Fruit fly (Drosophila melanogaster): Measurements from ENCODE around the gene RpS19b.

DNA sequence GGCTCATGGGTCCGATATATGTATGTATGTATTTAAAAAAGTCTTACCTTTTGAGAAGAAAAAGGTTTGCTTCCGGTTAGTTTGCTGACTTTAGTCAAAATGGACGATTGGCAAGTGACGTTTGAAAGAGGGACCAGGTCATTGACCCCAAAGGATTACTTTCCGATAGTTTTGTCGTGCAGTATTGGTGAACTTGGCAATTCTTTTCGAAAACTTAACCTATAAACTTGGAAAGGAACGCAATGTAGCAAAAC lies at the start of gene RpS19b:
- TF ChIP-seq psq (optimal IDR thresholded peaks at IDR 0.05) (no peak), pan (optimal IDR thresholded peaks at IDR 0.05) (no peak), usp (GFP tag; optimal IDR thresholded peaks at IDR 0.05) (no peak), Dll (optimal IDR thresholded peaks at IDR 0.05) (no peak), CG8478 (optimal IDR thresholded peaks at IDR 0.05) (no peak), EcR (GFP tag; optimal IDR thresholded peaks at IDR 0.05) (no peak)

Data from whole organism.